Fruit fly (Drosophila melanogaster) whole organism, wandering third instar larva: ENCODE measurements around the gene Sox102F.
"Not testable (repeated sequence)": the region's sequence is repeated elsewhere in the genome, so short reads cannot be mapped to it uniquely, and the experiment has no call there.

Experiments used
- Hnf4 ChIP-seq: fragments of 200-800 bp; sonication (Bioruptor generic); optimal IDR thresholded peaks from 2 replicates; lab custom pipeline; 2016; ENCODE audit warnings: missing biosample characterization, mild to moderate bottlenecking, missing genetic modification characterization
- Hr83 ChIP-seq: fragments of 200-300 bp; sonication (Bioruptor generic); optimal IDR thresholded peaks from 2 replicates; lab custom pipeline; 2016; ENCODE audit warnings: missing biosample characterization, mild to moderate bottlenecking, missing genetic modification characterization, moderate library complexity; ENCODE audit not compliant: poor library complexity, severe bottlenecking
- N ChIP-seq: fragments of >200 bp; optimal IDR thresholded peaks from 2 replicates; lab custom pipeline; 2018; ENCODE audit warnings: missing biosample characterization, missing external identifiers, missing genetic modification characterization
- Rel ChIP-seq, 2 experiments: fragments of 200-800 bp; sonication (Bioruptor generic) in 1 of 2; optimal IDR thresholded peaks; 2 replicates in 1 of 2; 3 replicates in 1 of 2; lab custom pipeline; 2016 to 2019; ENCODE audit warnings: mild to moderate bottlenecking in 2 of 2, missing biosample characterization in 2 of 2, missing genetic modification characterization in 2 of 2, moderate library complexity in 1 of 2
- brk ChIP-seq: fragments of 200-800 bp; sonication (Bioruptor generic); optimal IDR thresholded peaks from 2 replicates; lab custom pipeline; 2016; ENCODE audit warnings: missing biosample characterization, mild to moderate bottlenecking, missing genetic modification characterization
- dmrt93B ChIP-seq: fragments of 200-800 bp; sonication (Bioruptor generic); optimal IDR thresholded peaks from 2 replicates; lab custom pipeline; 2018; ENCODE audit warnings: missing biosample characterization, mild to moderate bottlenecking, missing genetic modification characterization
- dsf ChIP-seq: sonication (Bioruptor generic); optimal IDR thresholded peaks from 2 replicates; lab custom pipeline; 2016; ENCODE audit warnings: missing biosample characterization, missing genetic modification characterization, borderline replicate concordance
- foxo ChIP-seq, 2 experiments: fragments of 200-800 bp; sonication (Bioruptor generic); optimal IDR thresholded peaks; 2 replicates in 1 of 2; 3 replicates in 1 of 2; lab custom pipeline; 2016 to 2017; ENCODE audit warnings: missing biosample characterization in 2 of 2, missing genetic modification characterization in 2 of 2
- rgr ChIP-seq: fragments of 200-800 bp; sonication (Bioruptor generic); optimal IDR thresholded peaks from 3 replicates; lab custom pipeline; 2016; ENCODE audit warnings: missing biosample characterization, mild to moderate bottlenecking, missing genetic modification characterization
- tai ChIP-seq: sonication (Bioruptor generic); optimal IDR thresholded peaks from 2 replicates; lab custom pipeline; 2016; ENCODE audit warnings: missing biosample characterization, missing genetic modification characterization
- woc ChIP-seq: sonication (Bioruptor generic); optimal IDR thresholded peaks from 2 replicates; lab custom pipeline; 2016; ENCODE audit warnings: missing biosample characterization, mild to moderate bottlenecking, missing genetic modification characterization

Gene Sox102F

dm6 chr4:788878-789277, 45.3 kb downstream of the Sox102F start, which contains the start of gene MED26:
TSS of gene MED26 (minus strand) at chr4:788978.
- not testable (repeated sequence) for TF ChIP-seq dsf (GFP tag; lab: Kevin White, UChicago); foxo (GFP tag; optimal IDR thresholded peaks at IDR 0.05; lab: Kevin White, UChicago); rgr (GFP tag; lab: Kevin White, UChicago)

- no peak for TF ChIP-seq dmrt93B (GFP tag; lab: Kevin White, UChicago)
- TF ChIP-seq woc: peak; percentile 11
- peak; percentile 34 for TF ChIP-seq N (GFP tag; lab: Kevin White, UChicago)
These were observed 45.8 kb downstream of the Sox102F start for dm6 chr4:788350-788749.

dm6 chr4:787389-787822, 46.8 kb downstream of the Sox102F start:
- TF ChIP-seq woc (peak; percentile 55), brk (GFP tag; lab: Kevin White, UChicago) (peak; percentile 60), Hnf4 (GFP tag; lab: Kevin White, UChicago) (peak; percentile 40), Hr83 (GFP tag; lab: Kevin White, UChicago) (no peak), tai (GFP tag; lab: Kevin White, UChicago) (peak; percentile 21), Rel (GFP tag; optimal IDR thresholded peaks at IDR 0.05; lab: Kevin White, UChicago) (no peak), Rel (tag; optimal IDR thresholded peaks at IDR 0.05; lab: Kevin White, UChicago) (no peak)
- TF ChIP-seq, all 38 proteins: peak for 4
